Worm (Caenorhabditis elegans) whole organism, late embryonic: Measurements from ENCODE around the gene rab-19.

Experiments used
- C38D4.7 ChIP-seq: fragments of 200-800 bp; sonication (Bioruptor generic); optimal IDR thresholded peaks from 2 replicates; lab custom pipeline; 2018; ENCODE audit warnings: mild to moderate bottlenecking, missing genetic modification characterization, moderate library complexity, missing compliant biosample characterization
- K09A11.1 ChIP-seq: sonication (generic microtip); optimal IDR thresholded peaks from 2 replicates; lab custom pipeline; 2017; ENCODE audit warnings: antibody characterized with exemption, mild to moderate bottlenecking, missing genetic modification characterization, missing compliant biosample characterization; ENCODE audit not compliant: insufficient read depth
- T23F11.4 ChIP-seq: fragments of 200-800 bp; sonication (Bioruptor generic); optimal IDR thresholded peaks from 2 replicates; lab custom pipeline; 2018; ENCODE audit warnings: mild to moderate bottlenecking, missing genetic modification characterization, missing compliant biosample characterization
- ahr-1 ChIP-seq: sonication (generic microtip); optimal IDR thresholded peaks from 2 replicates; lab custom pipeline; 2016; ENCODE audit warnings: missing genetic modification characterization, missing compliant biosample characterization
- ceh-18 ChIP-seq: sonication (generic microtip); optimal IDR thresholded peaks from 2 replicates; lab custom pipeline; 2016; ENCODE audit warnings: missing genetic modification characterization, missing compliant biosample characterization
- ceh-24 ChIP-seq: sonication (generic microtip); optimal IDR thresholded peaks from 2 replicates; lab custom pipeline; 2016; ENCODE audit warnings: mild to moderate bottlenecking, missing genetic modification characterization, missing compliant biosample characterization
- ceh-9 ChIP-seq: sonication (generic microtip); optimal IDR thresholded peaks from 2 replicates; lab custom pipeline; 2016; ENCODE audit warnings: mild to moderate bottlenecking, missing genetic modification characterization, inconsistent platforms, missing compliant biosample characterization
- che-1 ChIP-seq: sonication (generic microtip); optimal IDR thresholded peaks from 2 replicates; lab custom pipeline; 2016; ENCODE audit warnings: mild to moderate bottlenecking, missing genetic modification characterization, missing compliant biosample characterization
- elt-2 ChIP-seq: sonication (generic microtip); optimal IDR thresholded peaks from 2 replicates; lab custom pipeline; 2016; ENCODE audit warnings: missing genetic modification reagents, missing genetic modification characterization, missing compliant biosample characterization
- elt-4 ChIP-seq: sonication (generic microtip); optimal IDR thresholded peaks from 2 replicates; lab custom pipeline; 2016; ENCODE audit warnings: missing genetic modification characterization, missing compliant biosample characterization
- fax-1 ChIP-seq: sonication (generic microtip); optimal IDR thresholded peaks from 2 replicates; lab custom pipeline; 2016; ENCODE audit warnings: missing genotype, missing genetic modification characterization, missing compliant biosample characterization
- hlh-15 ChIP-seq: sonication (generic microtip); optimal IDR thresholded peaks from 2 replicates; lab custom pipeline; 2016; ENCODE audit warnings: missing genetic modification characterization, missing compliant biosample characterization
- hlh-8 ChIP-seq: sonication (generic microtip); optimal IDR thresholded peaks from 2 replicates; lab custom pipeline; 2016; ENCODE audit warnings: missing genotype, missing genetic modification characterization, missing compliant biosample characterization
- lim-6 ChIP-seq: sonication (generic microtip); optimal IDR thresholded peaks from 2 replicates; lab custom pipeline; 2016; ENCODE audit warnings: missing genetic modification characterization, missing compliant biosample characterization
- odd-2 ChIP-seq: sonication (generic microtip); optimal IDR thresholded peaks from 2 replicates; lab custom pipeline; 2017; ENCODE audit warnings: antibody characterized with exemption, mild to moderate bottlenecking, missing genetic modification characterization, missing compliant biosample characterization
- pat-9 ChIP-seq: fragments of 200-800 bp; sonication (Bioruptor generic); optimal IDR thresholded peaks from 2 replicates; lab custom pipeline; 2018; ENCODE audit warnings: mild to moderate bottlenecking, missing genetic modification characterization, moderate library complexity, missing compliant biosample characterization
- pros-1 ChIP-seq: fragments of 150-350 bp; optimal IDR thresholded peaks from 2 replicates; lab custom pipeline; 2014; ENCODE audit warnings: missing biosample characterization, missing genetic modification reagents, missing genetic modification characterization
- rnt-1 ChIP-seq: sonication (generic microtip); optimal IDR thresholded peaks from 2 replicates; lab custom pipeline; 2016; ENCODE audit warnings: missing genetic modification characterization, missing compliant biosample characterization
- sdc-2 ChIP-seq: sonication (generic microtip); optimal IDR thresholded peaks from 2 replicates; lab custom pipeline; 2016; ENCODE audit warnings: missing genotype, missing genetic modification characterization, missing compliant biosample characterization
- sox-4 ChIP-seq: sonication (generic microtip); optimal IDR thresholded peaks from 2 replicates; lab custom pipeline; 2017; ENCODE audit warnings: mild to moderate bottlenecking, missing genetic modification characterization, inconsistent platforms, missing compliant biosample characterization
- unc-42 ChIP-seq: sonication (generic microtip); optimal IDR thresholded peaks from 2 replicates; lab custom pipeline; 2016; ENCODE audit warnings: missing genotype, missing genetic modification characterization, missing compliant biosample characterization

The rab-19 gene

DNA sequence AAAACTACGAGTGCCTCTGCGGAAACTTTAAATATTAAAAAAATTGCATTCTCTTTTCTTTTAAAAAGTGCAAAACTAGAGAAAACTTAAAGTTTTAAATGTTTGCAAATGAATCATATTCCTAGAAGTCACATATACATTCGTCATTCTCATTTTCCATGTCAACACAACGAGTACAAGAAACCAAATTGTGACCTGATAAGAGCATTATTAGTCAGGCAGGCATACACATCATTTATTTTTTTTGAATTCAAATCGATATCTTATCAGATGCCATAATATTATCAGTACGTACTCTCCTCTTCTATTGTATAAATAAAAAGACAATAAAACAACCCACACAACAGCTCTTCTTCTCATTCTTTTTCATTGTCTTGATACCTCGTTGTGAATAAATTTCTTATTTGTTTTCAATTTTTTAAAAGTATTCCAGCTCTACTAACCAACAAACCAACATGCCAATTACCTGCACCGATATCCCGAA is 36.9 kb downstream of the rab-19 start, which contains the start of gene W02A2.9:
Gene W02A2.9 (plus strand): TSS at position 434 of the 484 bp plus-strand sequence.
- no peak for TF ChIP-seq hlh-15 (tag; lab: Kevin White, UChicago)
- peak; percentile 95 for TF ChIP-seq elt-2

DNA sequence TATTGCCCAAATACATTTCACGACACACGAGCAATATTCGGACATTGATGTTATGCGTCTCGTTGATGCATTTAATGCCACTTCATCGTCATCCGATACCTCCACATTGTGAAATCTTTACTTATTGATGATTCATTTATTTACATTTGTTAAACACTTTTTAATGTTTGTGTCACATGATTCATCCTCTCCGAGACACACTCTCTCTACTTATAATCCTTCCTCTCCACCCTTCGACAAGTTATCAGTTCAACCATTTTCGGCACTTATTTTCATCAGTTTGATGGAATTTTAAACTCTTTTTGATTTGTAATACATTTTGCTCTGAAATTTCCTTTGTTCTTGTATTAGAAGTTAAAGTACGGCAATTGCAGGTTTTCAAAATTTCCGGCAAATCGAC is 38.1 kb downstream of the rab-19 start:
- no peak for TF ChIP-seq ahr-1
- TF ChIP-seq rnt-1 (tag; lab: Kevin White, UChicago), result no peak
- TF ChIP-seq fax-1, result no peak
- no peak for TF ChIP-seq hlh-8 (tag; lab: Kevin White, UChicago)
- no peak for TF ChIP-seq sdc-2
- TF ChIP-seq C38D4.7 (GFP tag; lab: Kevin White, UChicago), result no peak
- no peak for TF ChIP-seq K09A11.1 (tag; lab: Kevin White, UChicago)
- TF ChIP-seq unc-42, result no peak
- no peak for TF ChIP-seq sox-4 (tag; lab: Kevin White, UChicago)
- no peak for TF ChIP-seq ceh-9
- no peak for TF ChIP-seq elt-4 (tag; lab: Kevin White, UChicago)
- no peak for TF ChIP-seq T23F11.4 (GFP tag; lab: Kevin White, UChicago)
- TF ChIP-seq pros-1 (tag; lab: Kevin White, UChicago), result no peak
- no peak for TF ChIP-seq che-1 (tag; lab: Kevin White, UChicago)

DNA sequence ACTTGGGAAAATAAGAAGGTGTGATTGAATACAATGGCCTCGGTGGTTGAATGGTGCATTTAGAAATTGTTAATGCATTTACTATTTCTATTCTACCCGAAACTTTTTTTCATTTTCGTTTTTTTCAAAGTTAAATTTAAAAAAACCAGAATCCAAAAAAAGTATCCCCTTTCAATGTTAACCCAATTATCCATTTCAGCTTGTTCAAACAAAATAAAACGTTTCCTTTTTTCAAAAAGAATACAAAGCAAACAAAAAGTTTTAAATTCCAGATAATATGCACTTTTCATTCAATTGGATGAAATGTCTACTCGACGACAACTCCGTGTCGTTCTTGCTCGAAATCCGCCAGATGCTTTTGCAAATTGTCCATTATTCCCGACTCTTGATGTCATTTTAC is 41.6 kb downstream of the rab-19 start, which contains the start of gene W02A2.5:
Gene W02A2.5 (plus strand): TSS at position 301 of the 400 bp plus-strand sequence.
- no peak for TF ChIP-seq sdc-2
- TF ChIP-seq lim-6 (tag; lab: Kevin White, UChicago), result no peak

DNA sequence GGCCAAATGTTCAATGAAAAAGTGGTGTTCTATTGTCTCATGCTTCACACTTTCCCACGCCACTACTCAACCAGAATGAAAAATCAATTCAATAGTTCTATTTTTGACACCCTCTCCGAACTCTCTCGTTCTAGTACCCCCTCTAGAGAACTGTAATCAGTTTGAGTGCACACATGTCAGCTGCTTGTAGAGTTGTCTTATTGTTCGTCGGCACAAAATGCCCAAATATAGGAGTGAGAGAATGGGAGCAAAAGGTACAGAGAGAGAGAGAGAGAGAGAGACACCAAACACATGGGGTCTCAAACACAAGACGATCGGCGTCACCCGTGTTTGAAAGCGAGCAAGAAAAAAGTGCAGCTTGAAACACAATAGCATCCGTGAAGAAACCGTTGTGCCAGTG is 49.9 kb downstream of the rab-19 start:
- TF ChIP-seq ceh-24 (tag; lab: Kevin White, UChicago) (no peak), pat-9 (tag; lab: Kevin White, UChicago) (no peak), odd-2 (tag; lab: Kevin White, UChicago) (no peak), ceh-18 (tag; lab: Kevin White, UChicago) (no peak)
- TF ChIP-seq, all 69 proteins: peak for 0
